Fruit fly (Drosophila melanogaster) whole organism, embryonic: Measurements from ENCODE around the gene PRL-1.

Source experiments
- Antp ChIP-seq: fragments of 200-800 bp; sonication (Bioruptor generic); optimal IDR thresholded peaks from 3 replicates; lab custom pipeline; 2016; ENCODE audit warnings: missing biosample characterization, missing genetic modification characterization
- Asciz ChIP-seq: fragments of 200-800 bp; sonication (Bioruptor generic); optimal IDR thresholded peaks from 2 replicates; lab custom pipeline; 2017; ENCODE audit warnings: missing biosample characterization, mild to moderate bottlenecking, missing genetic modification characterization, missing genetic modification reagents
- BEAF-32 ChIP-seq: fragments of 200-800 bp; sonication (Bioruptor generic); optimal IDR thresholded peaks from 3 replicates; lab custom pipeline; 2017; ENCODE audit warnings: missing biosample characterization, missing genetic modification characterization, mild to moderate bottlenecking, moderate library complexity, missing genetic modification reagents
- CG10267 ChIP-seq: fragments of 200-800 bp; sonication (Bioruptor generic); optimal IDR thresholded peaks from 2 replicates; lab custom pipeline; 2018; ENCODE audit warnings: missing biosample characterization, mild to moderate bottlenecking, missing genetic modification characterization, moderate library complexity
- CG10565 ChIP-seq: fragments of 200-800 bp; sonication (Bioruptor generic); optimal IDR thresholded peaks from 3 replicates; lab custom pipeline; 2016; ENCODE audit warnings: missing biosample characterization, mild to moderate bottlenecking, missing genetic modification characterization
- CG14710 ChIP-seq: fragments of 200-800 bp; sonication (Bioruptor generic); optimal IDR thresholded peaks from 3 replicates; lab custom pipeline; 2019; ENCODE audit warnings: missing biosample characterization, mild to moderate bottlenecking, missing genetic modification characterization, moderate library complexity
- CG14965 ChIP-seq: fragments of 200-800 bp; sonication (Bioruptor generic); optimal IDR thresholded peaks from 2 replicates; lab custom pipeline; 2016; ENCODE audit warnings: missing biosample characterization, missing genetic modification characterization, borderline replicate concordance
- CG15479 ChIP-seq: fragments of 200-800 bp; sonication (Bioruptor generic); optimal IDR thresholded peaks from 3 replicates; lab custom pipeline; 2019; ENCODE audit warnings: missing biosample characterization, mild to moderate bottlenecking, missing genetic modification characterization, moderate library complexity
- CG1603 ChIP-seq: fragments of 200-800 bp; sonication (Bioruptor generic); optimal IDR thresholded peaks from 2 replicates; lab custom pipeline; 2019; ENCODE audit warnings: missing biosample characterization, mild to moderate bottlenecking, missing genetic modification characterization, moderate library complexity
- CG16813 ChIP-seq: fragments of 200-800 bp; sonication (Bioruptor generic); IDR thresholded peaks from 3 replicates; pipeline ENCODE4 v1.3.6; 2022; ENCODE audit warnings: missing biosample characterization, missing genetic modification characterization; ENCODE audit not compliant: partially characterized antibody
- CG16815 ChIP-seq: fragments of 200-800 bp; sonication (Bioruptor generic); optimal IDR thresholded peaks from 3 replicates; lab custom pipeline; 2017; ENCODE audit warnings: missing biosample characterization, mild to moderate bottlenecking, missing genetic modification characterization
- CG17568 ChIP-seq: fragments of 200-800 bp; sonication (Bioruptor generic); optimal IDR thresholded peaks from 2 replicates; lab custom pipeline; 2018; ENCODE audit warnings: missing biosample characterization, mild to moderate bottlenecking, missing genetic modification characterization, moderate library complexity
- CG17829 ChIP-seq: fragments of 200-800 bp; optimal IDR thresholded peaks from 2 replicates; lab custom pipeline; 2019; ENCODE audit warnings: missing biosample characterization, mild to moderate bottlenecking, missing genetic modification characterization, moderate library complexity
- CG30431 ChIP-seq: fragments of 200-800 bp; sonication (Bioruptor generic); optimal IDR thresholded peaks from 2 replicates; lab custom pipeline; 2017; ENCODE audit warnings: missing biosample characterization, missing genetic modification characterization
- CG33213 ChIP-seq: fragments of 200-800 bp; sonication (Bioruptor generic); optimal IDR thresholded peaks from 3 replicates; lab custom pipeline; 2016; ENCODE audit warnings: missing biosample characterization, missing genetic modification characterization
- CG3726 ChIP-seq: fragments of 200-800 bp; sonication (Bioruptor generic); IDR thresholded peaks from 3 replicates; pipeline ENCODE4, ENCODE4 v1.3.6; 2022; ENCODE audit warnings: missing biosample characterization, missing genetic modification characterization
- CG4854 ChIP-seq: fragments of 200-800 bp; sonication (Bioruptor generic); optimal IDR thresholded peaks from 2 replicates; lab custom pipeline; 2016; ENCODE audit warnings: missing biosample characterization, missing genetic modification characterization, inconsistent platforms
- CG6813 ChIP-seq: fragments of 200-800 bp; sonication (Bioruptor generic); optimal IDR thresholded peaks from 2 replicates; lab custom pipeline; 2017; ENCODE audit warnings: missing biosample characterization, missing genetic modification characterization, mild to moderate bottlenecking, moderate library complexity, missing genetic modification reagents
- CG7839 ChIP-seq: fragments of 200-800 bp; sonication (Bioruptor generic); optimal IDR thresholded peaks from 3 replicates; lab custom pipeline; 2018; ENCODE audit warnings: missing biosample characterization, mild to moderate bottlenecking, missing genetic modification characterization, moderate library complexity
- CG7987 ChIP-seq: fragments of 200-800 bp; sonication (Bioruptor generic); optimal IDR thresholded peaks from 2 replicates; lab custom pipeline; 2018; ENCODE audit warnings: missing biosample characterization, mild to moderate bottlenecking, missing genetic modification characterization, moderate library complexity
- CG8089 ChIP-seq: fragments of 200-800 bp; sonication (Bioruptor generic); optimal IDR thresholded peaks from 3 replicates; lab custom pipeline; 2016; ENCODE audit warnings: missing biosample characterization, missing genetic modification characterization
- CHES-1-like ChIP-seq: fragments of 200-800 bp; sonication (Bioruptor generic); optimal IDR thresholded peaks from 2 replicates; lab custom pipeline; 2016; ENCODE audit warnings: missing biosample characterization, missing genetic modification characterization
- D19B ChIP-seq: fragments of 200-800 bp; sonication (Bioruptor generic); optimal IDR thresholded peaks from 2 replicates; lab custom pipeline; 2017; ENCODE audit warnings: missing biosample characterization, mild to moderate bottlenecking, missing genetic modification characterization
- Jarid2 ChIP-seq: fragments of 200-800 bp; sonication (Bioruptor generic); optimal IDR thresholded peaks from 3 replicates; lab custom pipeline; 2017; ENCODE audit warnings: mild to moderate bottlenecking, missing biosample characterization, missing genetic modification reagents, missing genetic modification characterization
- NFAT ChIP-seq: fragments of 200-800 bp; sonication (Bioruptor generic); IDR thresholded peaks from 2 replicates; pipeline ENCODE4 v1.3.6; 2022; ENCODE audit warnings: missing biosample characterization, missing genetic modification characterization
- Nf-YC ChIP-seq: fragments of 200-800 bp; optimal IDR thresholded peaks from 3 replicates; lab custom pipeline; 2019; ENCODE audit warnings: missing biosample characterization, mild to moderate bottlenecking, missing genetic modification characterization, moderate library complexity
- Opbp ChIP-seq: fragments of 200-800 bp; sonication (Bioruptor generic); IDR thresholded peaks from 3 replicates; pipeline ENCODE4 v1.3.6; 2022; ENCODE audit warnings: missing biosample characterization, missing genetic modification characterization; ENCODE audit not compliant: partially characterized antibody
- PHDP ChIP-seq: fragments of 200-800 bp; sonication (Bioruptor generic); optimal IDR thresholded peaks from 3 replicates; lab custom pipeline; 2018; ENCODE audit warnings: missing biosample characterization, mild to moderate bottlenecking, missing genetic modification characterization, moderate library complexity
- Ssrp ChIP-seq: fragments of 200-800 bp; sonication (Bioruptor generic); optimal IDR thresholded peaks from 2 replicates; lab custom pipeline; 2018; ENCODE audit warnings: missing biosample characterization, mild to moderate bottlenecking, missing genetic modification characterization, moderate library complexity
- Vsx1 ChIP-seq: fragments of 200-800 bp; sonication (Bioruptor generic); optimal IDR thresholded peaks from 2 replicates; lab custom pipeline; 2017; ENCODE audit warnings: missing biosample characterization, mild to moderate bottlenecking, missing genetic modification characterization, missing genetic modification reagents
- ato ChIP-seq: fragments of 200-800 bp; sonication (Bioruptor generic); IDR thresholded peaks from 2 replicates; pipeline ENCODE4 v1.3.6; 2022; ENCODE audit warnings: missing biosample characterization, missing genetic modification characterization; ENCODE audit not compliant: partially characterized antibody
- btn ChIP-seq: fragments of 200-800 bp; sonication (Bioruptor generic); optimal IDR thresholded peaks from 2 replicates; lab custom pipeline; 2016; ENCODE audit warnings: missing biosample characterization, missing genetic modification characterization
- cad ChIP-seq: fragments of >200 bp; optimal IDR thresholded peaks from 2 replicates; lab custom pipeline; 2017; ENCODE audit warnings: missing biosample characterization, missing genetic modification characterization
- cas ChIP-seq: fragments of 200-800 bp; sonication (Bioruptor generic); IDR thresholded peaks from 2 replicates; pipeline ENCODE4 v1.3.6; 2022; ENCODE audit warnings: missing biosample characterization, missing genetic modification characterization
- chif ChIP-seq, 2 experiments: fragments of 200-800 bp; sonication (Bioruptor generic); optimal IDR thresholded peaks; 3 replicates each; lab custom pipeline; 2016; ENCODE audit warnings: missing biosample characterization in 2 of 2, missing genetic modification characterization in 2 of 2
- cwo ChIP-seq: fragments of 200-800 bp; sonication (Bioruptor generic); optimal IDR thresholded peaks from 3 replicates; lab custom pipeline; 2017; ENCODE audit warnings: missing biosample characterization, missing genetic modification characterization, mild to moderate bottlenecking, moderate library complexity, missing genetic modification reagents
- inv ChIP-seq: fragments of 200-800 bp; sonication (Bioruptor generic); IDR thresholded peaks from 2 replicates; pipeline ENCODE4 v1.3.6; 2022; ENCODE audit warnings: missing biosample characterization, missing genetic modification characterization; ENCODE audit not compliant: partially characterized antibody
- jing ChIP-seq: fragments of 200-800 bp; sonication (Bioruptor generic); optimal IDR thresholded peaks from 2 replicates; lab custom pipeline; 2018; ENCODE audit warnings: missing biosample characterization, mild to moderate bottlenecking, missing genetic modification characterization
- kay ChIP-seq: fragments of 200-800 bp; sonication (Bioruptor generic); optimal IDR thresholded peaks from 2 replicates; lab custom pipeline; 2016; ENCODE audit warnings: missing biosample characterization, missing genetic modification characterization
- nau ChIP-seq: fragments of 200-800 bp; sonication (Bioruptor generic); optimal IDR thresholded peaks from 3 replicates; lab custom pipeline; 2017; ENCODE audit warnings: missing biosample characterization, mild to moderate bottlenecking, missing genetic modification characterization, missing genetic modification reagents
- onecut ChIP-seq: fragments of 200-800 bp; sonication (Bioruptor generic); IDR thresholded peaks from 2 replicates; pipeline ENCODE4 v1.3.6; 2022; ENCODE audit warnings: missing biosample characterization, missing genetic modification characterization
- p53 ChIP-seq: fragments of 200-800 bp; sonication (Bioruptor generic); optimal IDR thresholded peaks from 2 replicates; lab custom pipeline; 2016; ENCODE audit warnings: missing biosample characterization, missing genetic modification characterization
- psq ChIP-seq: fragments of 200-800 bp; sonication (Bioruptor generic); optimal IDR thresholded peaks from 2 replicates; lab custom pipeline; 2017; ENCODE audit warnings: missing biosample characterization, missing genetic modification characterization
- rib ChIP-seq: fragments of 200-800 bp; sonication (Bioruptor generic); IDR thresholded peaks from 2 replicates; pipeline ENCODE4 v1.3.6; 2022; ENCODE audit warnings: missing biosample characterization, missing genetic modification characterization
- shn ChIP-seq: fragments of 200-800 bp; sonication (Bioruptor generic); optimal IDR thresholded peaks from 3 replicates; lab custom pipeline; 2016; ENCODE audit warnings: missing biosample characterization, missing genetic modification characterization
- slbo ChIP-seq: fragments of 200-800 bp; sonication (Bioruptor generic); IDR thresholded peaks from 2 replicates; pipeline ENCODE4 v1.3.6; 2022; ENCODE audit warnings: missing biosample characterization, missing genetic modification characterization
- sob ChIP-seq: fragments of 200-800 bp; sonication (Bioruptor generic); IDR thresholded peaks from 2 replicates; pipeline ENCODE4 v1.3.6; 2022; ENCODE audit warnings: missing biosample characterization, missing genetic modification characterization
- sug ChIP-seq: fragments of 200-800 bp; optimal IDR thresholded peaks from 2 replicates; lab custom pipeline; 2019; ENCODE audit warnings: missing biosample characterization, mild to moderate bottlenecking, missing genetic modification characterization, moderate library complexity
- trem ChIP-seq: fragments of 200-800 bp; optimal IDR thresholded peaks from 3 replicates; lab custom pipeline; 2019; ENCODE audit warnings: missing biosample characterization, mild to moderate bottlenecking, missing genetic modification characterization, moderate library complexity
- z ChIP-seq: fragments of 200-800 bp; sonication (Bioruptor generic); IDR thresholded peaks from 3 replicates; pipeline ENCODE4 v1.3.6; 2022; ENCODE audit warnings: missing biosample characterization, missing genetic modification characterization
- zf30C ChIP-seq: fragments of 200-800 bp; sonication (Bioruptor generic); optimal IDR thresholded peaks from 3 replicates; lab custom pipeline; 2018; ENCODE audit warnings: missing biosample characterization, mild to moderate bottlenecking, missing genetic modification characterization

PRL-1 gene

dm6 chr2L:16275809-16276178 lies 18.4 kb upstream of the PRL-1 start (continued):
- TF ChIP-seq cwo (peak; percentile 68), Jarid2 (GFP tag; lab: Kevin White, UChicago) (no peak), sug (tag; lab: Kevin White, UChicago) (no peak), D19B (peak; percentile 36), cad (no peak), onecut (no peak), zf30C (GFP tag; lab: Kevin White, UChicago) (no peak), ato (GFP tag; lab: Robert Waterston, UW) (no peak), sob (peak; percentile 40; the same call in 1 of the 2 replicates), CG14965 (GFP tag; lab: Kevin White, UChicago) (no peak), Asciz (GFP tag; lab: Kevin White, UChicago) (peak; percentile 40), psq (no peak), CG1603 (tag; lab: Kevin White, UChicago) (peak; percentile 19), p53 (GFP tag; lab: Kevin White, UChicago) (no peak), cas (GFP tag; lab: Robert Waterston, UW) (no peak), PHDP (tag; lab: Kevin White, UChicago) (peak; percentile 70), CG3726 (GFP tag; lab: Robert Waterston, UW) (no peak), z (GFP tag; lab: Robert Waterston, UW) (no peak), CG7987 (GFP tag; lab: Kevin White, UChicago) (no peak), CG6813 (peak; percentile 60), slbo (GFP tag; lab: Robert Waterston, UW) (peak; percentile 47), CG14710 (tag; lab: Kevin White, UChicago) (peak; percentile 11), Vsx1 (no peak), chif (GFP tag; optimal IDR thresholded peaks at IDR 0.05; lab: Kevin White, UChicago) (peak in 1 of 2 experiments; percentile 1), NFAT (GFP tag; lab: Robert Waterston, UW) (no peak), jing (GFP tag; lab: Kevin White, UChicago) (peak; percentile 33), CG8089 (no peak), Nf-YC (tag; lab: Kevin White, UChicago) (no peak), CG16813 (GFP tag; lab: Robert Waterston, UW) (no peak), CG16815 (GFP tag; lab: Kevin White, UChicago) (peak; percentile 24), btn (no peak), CG10267 (tag; lab: Kevin White, UChicago) (peak; percentile 36), CG30431 (GFP tag; lab: Kevin White, UChicago) (peak; percentile 28), rib (GFP tag; lab: Robert Waterston, UW) (no peak), trem (no peak), CG10565 (GFP tag; lab: Kevin White, UChicago) (no peak), nau (peak; percentile 20), CHES-1-like (GFP tag; lab: Kevin White, UChicago) (no peak), inv (GFP tag; lab: Robert Waterston, UW) (no peak), CG17829 (tag; lab: Kevin White, UChicago) (peak; percentile 4), shn (no peak), CG7839 (tag; lab: Kevin White, UChicago) (peak; percentile 63), Ssrp (tag; lab: Kevin White, UChicago) (peak; percentile 49), Antp (GFP tag; lab: Kevin White, UChicago) (no peak), CG17568 (no peak), kay (GFP tag; lab: Kevin White, UChicago) (no peak), CG15479 (no peak), CG4854 (GFP tag; lab: Kevin White, UChicago) (peak; percentile 33), BEAF-32 (GFP tag; lab: Kevin White, UChicago) (no peak), Opbp (no peak), CG33213 (GFP tag; lab: Kevin White, UChicago) (no peak)
